Fruit fly (Drosophila melanogaster) whole organism, embryonic: ENCODE results near the gene Mks1.

Experiments used
- CG1024 ChIP-seq: fragments of 200-800 bp; sonication (Bioruptor generic); IDR thresholded peaks from 2 replicates; pipeline ENCODE4 v1.3.6; 2022; ENCODE audit warnings: missing biosample characterization, missing genetic modification characterization
- CG10979 ChIP-seq: fragments of 200-800 bp; sonication (Bioruptor generic); optimal IDR thresholded peaks from 2 replicates; lab custom pipeline; 2018; ENCODE audit warnings: missing biosample characterization, mild to moderate bottlenecking, missing genetic modification characterization, moderate library complexity
- CG15696 ChIP-seq: fragments of 200-800 bp; sonication (Bioruptor generic); optimal IDR thresholded peaks from 2 replicates; lab custom pipeline; 2019; ENCODE audit warnings: missing biosample characterization, mild to moderate bottlenecking, missing genetic modification characterization, moderate library complexity
- CG17385 ChIP-seq: fragments of 200-800 bp; sonication (Bioruptor generic); optimal IDR thresholded peaks from 3 replicates; lab custom pipeline; 2018; ENCODE audit warnings: missing biosample characterization, mild to moderate bottlenecking, missing genetic modification characterization
- CG18476 ChIP-seq: fragments of 200-800 bp; sonication (Bioruptor generic); optimal IDR thresholded peaks from 2 replicates; lab custom pipeline; 2016; ENCODE audit warnings: missing biosample characterization, mild to moderate bottlenecking, missing genetic modification characterization
- CG2129 ChIP-seq: fragments of 200-800 bp; sonication (Bioruptor generic); IDR thresholded peaks from 2 replicates; pipeline ENCODE4 v1.3.6; 2022; ENCODE audit warnings: missing biosample characterization, missing genetic modification characterization; ENCODE audit not compliant: partially characterized antibody
- CG30020 ChIP-seq: fragments of 200-800 bp; optimal IDR thresholded peaks from 2 replicates; lab custom pipeline; 2019; ENCODE audit warnings: missing biosample characterization, mild to moderate bottlenecking, missing genetic modification characterization, moderate library complexity
- CG3281 ChIP-seq: fragments of 200-800 bp; sonication (Bioruptor generic); optimal IDR thresholded peaks from 3 replicates; lab custom pipeline; 2017; ENCODE audit warnings: missing biosample characterization, mild to moderate bottlenecking, missing genetic modification characterization
- CG5245 ChIP-seq: fragments of 200-800 bp; sonication (Bioruptor generic); optimal IDR thresholded peaks from 3 replicates; lab custom pipeline; 2016; ENCODE audit warnings: missing biosample characterization, missing genetic modification characterization
- Chrac-16 ChIP-seq: fragments of 200-800 bp; sonication (Bioruptor generic); optimal IDR thresholded peaks from 3 replicates; lab custom pipeline; 2016; ENCODE audit warnings: missing biosample characterization, missing genetic modification characterization
- D19A ChIP-seq: fragments of 200-800 bp; optimal IDR thresholded peaks from 3 replicates; lab custom pipeline; 2019; ENCODE audit warnings: missing biosample characterization, mild to moderate bottlenecking, missing genetic modification characterization, moderate library complexity
- Dip3 ChIP-seq: fragments of 200-800 bp; sonication (Bioruptor generic); optimal IDR thresholded peaks from 3 replicates; lab custom pipeline; 2016; ENCODE audit warnings: missing biosample characterization, missing genetic modification characterization
- Doc2 ChIP-seq: fragments of 200-800 bp; sonication (Bioruptor generic); IDR thresholded peaks from 2 replicates; pipeline ENCODE4 v1.3.6; 2022; ENCODE audit warnings: missing biosample characterization, missing genetic modification characterization
- Doc3 ChIP-seq: fragments of 200-800 bp; sonication (Bioruptor generic); IDR thresholded peaks from 3 replicates; pipeline ENCODE4 v1.3.6; 2022; ENCODE audit warnings: missing biosample characterization, missing genetic modification characterization; ENCODE audit not compliant: partially characterized antibody
- E2f1 ChIP-seq: fragments of 200-800 bp; sonication (Bioruptor generic); IDR thresholded peaks from 2 replicates; pipeline ENCODE4 v1.3.6; 2022; ENCODE audit warnings: missing biosample characterization, missing genetic modification characterization
- Ets97D ChIP-seq: fragments of 200-800 bp; sonication (Bioruptor generic); optimal IDR thresholded peaks from 3 replicates; lab custom pipeline; 2016; ENCODE audit warnings: missing biosample characterization, missing genetic modification characterization
- Gug ChIP-seq: fragments of 200-800 bp; sonication (Bioruptor generic); IDR thresholded peaks from 4 replicates; pipeline ENCODE4 v1.3.6; 2022; ENCODE audit warnings: missing biosample characterization, missing genetic modification characterization
- HHEX ChIP-seq: fragments of 200-800 bp; sonication (Bioruptor generic); optimal IDR thresholded peaks from 3 replicates; lab custom pipeline; 2017; ENCODE audit warnings: missing biosample characterization, mild to moderate bottlenecking, missing genetic modification characterization, missing genetic modification reagents
- Hey ChIP-seq: fragments of 200-800 bp; sonication (Bioruptor generic); optimal IDR thresholded peaks from 3 replicates; lab custom pipeline; 2018; ENCODE audit warnings: missing biosample characterization, mild to moderate bottlenecking, missing genetic modification characterization
- Hr39 ChIP-seq: fragments of >200 bp; optimal IDR thresholded peaks from 2 replicates; lab custom pipeline; 2017
- MBD-R2 ChIP-seq: fragments of 200-800 bp; sonication (Bioruptor generic); IDR thresholded peaks from 2 replicates; pipeline ENCODE4 v1.3.6; 2022; ENCODE audit warnings: missing biosample characterization, missing genetic modification characterization
- Max ChIP-seq: fragments of 200-800 bp; sonication (Bioruptor generic); optimal IDR thresholded peaks from 2 replicates; lab custom pipeline; 2016; ENCODE audit warnings: missing biosample characterization, mild to moderate bottlenecking, missing genetic modification characterization
- NFAT ChIP-seq: fragments of 200-800 bp; sonication (Bioruptor generic); IDR thresholded peaks from 2 replicates; pipeline ENCODE4 v1.3.6; 2022; ENCODE audit warnings: missing biosample characterization, missing genetic modification characterization
- NK7.1 ChIP-seq: fragments of 200-800 bp; sonication (Bioruptor generic); optimal IDR thresholded peaks from 3 replicates; lab custom pipeline; 2016; ENCODE audit warnings: missing biosample characterization, missing genetic modification characterization
- Oaz ChIP-seq: fragments of 200-800 bp; sonication (Bioruptor generic); IDR thresholded peaks from 2 replicates; pipeline ENCODE4 v1.3.6; 2022; ENCODE audit warnings: missing biosample characterization, missing genetic modification characterization
- Stat92E ChIP-seq, 3 experiments: fragments of >200 bp in 2 of 3; fragments of 200-800 bp in 1 of 3; sonication (Bioruptor generic) in 1 of 3; optimal IDR thresholded peaks; 2 replicates each; lab custom pipeline; 2017 to 2019; ENCODE audit warnings: missing biosample characterization in 3 of 3, missing genetic modification characterization in 3 of 3, mild to moderate bottlenecking in 1 of 3, moderate library complexity in 1 of 3
- Usf ChIP-seq: fragments of 200-800 bp; sonication (Bioruptor generic); optimal IDR thresholded peaks from 2 replicates; lab custom pipeline; 2017; ENCODE audit warnings: missing genotype, missing biosample characterization, missing genetic modification characterization
- al ChIP-seq: fragments of 200-800 bp; sonication (Bioruptor generic); IDR thresholded peaks from 2 replicates; pipeline ENCODE4 v1.3.6; 2022; ENCODE audit warnings: missing biosample characterization, missing genetic modification characterization
- cas ChIP-seq: fragments of 200-800 bp; sonication (Bioruptor generic); IDR thresholded peaks from 2 replicates; pipeline ENCODE4 v1.3.6; 2022; ENCODE audit warnings: missing biosample characterization, missing genetic modification characterization
- chif ChIP-seq, 2 experiments: fragments of 200-800 bp; sonication (Bioruptor generic); optimal IDR thresholded peaks; 3 replicates each; lab custom pipeline; 2016; ENCODE audit warnings: missing biosample characterization in 2 of 2, missing genetic modification characterization in 2 of 2
- corto ChIP-seq: fragments of 200-800 bp; sonication (Bioruptor generic); optimal IDR thresholded peaks from 2 replicates; lab custom pipeline; 2016; ENCODE audit warnings: missing biosample characterization, mild to moderate bottlenecking, missing genetic modification characterization, moderate library complexity
- ems ChIP-seq: fragments of 200-800 bp; sonication (Bioruptor generic); optimal IDR thresholded peaks from 3 replicates; lab custom pipeline; 2016; ENCODE audit warnings: missing biosample characterization, missing genetic modification characterization
- ind ChIP-seq: fragments of 200-800 bp; sonication (Bioruptor generic); optimal IDR thresholded peaks from 3 replicates; lab custom pipeline; 2016; ENCODE audit warnings: missing biosample characterization, missing genetic modification characterization
- jigr1 ChIP-seq: fragments of 200-800 bp; sonication (Bioruptor generic); IDR thresholded peaks from 3 replicates; pipeline ENCODE4 v1.3.6; 2022; ENCODE audit warnings: missing biosample characterization, missing genetic modification characterization
- nau ChIP-seq: fragments of 200-800 bp; sonication (Bioruptor generic); optimal IDR thresholded peaks from 3 replicates; lab custom pipeline; 2017; ENCODE audit warnings: missing biosample characterization, mild to moderate bottlenecking, missing genetic modification characterization, missing genetic modification reagents
- nmo ChIP-seq: fragments of 200-800 bp; sonication (Bioruptor generic); optimal IDR thresholded peaks from 2 replicates; lab custom pipeline; 2018; ENCODE audit warnings: missing biosample characterization, mild to moderate bottlenecking, missing genetic modification characterization, moderate library complexity
- nom ChIP-seq: fragments of 200-800 bp; sonication (Bioruptor generic); optimal IDR thresholded peaks from 2 replicates; lab custom pipeline; 2017; ENCODE audit warnings: missing biosample characterization, missing genetic modification characterization, mild to moderate bottlenecking, moderate library complexity, missing genetic modification reagents
- prd ChIP-seq, 3 experiments: fragments of >200 bp in 2 of 3; fragments of 200-800 bp in 1 of 3; sonication (Bioruptor generic) in 1 of 3; optimal IDR thresholded peaks in 2 of 3; IDR thresholded peaks in 1 of 3; 2 replicates in 2 of 3; 3 replicates in 1 of 3; pipeline versions ENCODE4 v1.3.6 to Lab custom; 2017 to 2022; ENCODE audit warnings: missing biosample characterization in 1 of 3, missing genetic modification characterization in 1 of 3
- repo ChIP-seq: fragments of 200-800 bp; sonication (Bioruptor generic); optimal IDR thresholded peaks from 2 replicates; lab custom pipeline; 2016; ENCODE audit warnings: missing biosample characterization, missing genetic modification characterization
- sc ChIP-seq, 3 experiments: fragments of >200 bp in 2 of 3; fragments of 200-800 bp in 1 of 3; sonication (Bioruptor generic) in 1 of 3; optimal IDR thresholded peaks; 2 replicates in 2 of 3; 3 replicates in 1 of 3; lab custom pipeline; 2017; ENCODE audit warnings: mild to moderate bottlenecking in 1 of 3, missing biosample characterization in 1 of 3, missing genetic modification characterization in 1 of 3, missing genetic modification reagents in 1 of 3
- schlank ChIP-seq: fragments of 200-800 bp; sonication (Bioruptor generic); optimal IDR thresholded peaks from 2 replicates; lab custom pipeline; 2018; ENCODE audit warnings: missing biosample characterization, mild to moderate bottlenecking, missing genetic modification characterization
- scrt ChIP-seq: fragments of 200-800 bp; sonication (Bioruptor generic); optimal IDR thresholded peaks from 2 replicates; lab custom pipeline; 2018; ENCODE audit warnings: missing biosample characterization, mild to moderate bottlenecking, missing genetic modification characterization, moderate library complexity
- sim ChIP-seq: fragments of 200-800 bp; sonication (Bioruptor generic); IDR thresholded peaks from 2 replicates; pipeline ENCODE4 v1.3.6; 2022; ENCODE audit warnings: missing biosample characterization, missing genetic modification characterization
- sisA ChIP-seq: fragments of 200-800 bp; sonication (Bioruptor generic); IDR thresholded peaks from 2 replicates; pipeline ENCODE4 v1.3.6; 2022; ENCODE audit warnings: missing biosample characterization, missing genetic modification characterization
- slbo ChIP-seq: fragments of 200-800 bp; sonication (Bioruptor generic); IDR thresholded peaks from 2 replicates; pipeline ENCODE4 v1.3.6; 2022; ENCODE audit warnings: missing biosample characterization, missing genetic modification characterization
- stc ChIP-seq: fragments of 200-800 bp; sonication (Bioruptor generic); IDR thresholded peaks from 2 replicates; pipeline ENCODE4 v1.3.6; 2022; ENCODE audit warnings: missing biosample characterization, missing genetic modification characterization
- stwl ChIP-seq: fragments of 200-800 bp; sonication (Bioruptor generic); optimal IDR thresholded peaks from 3 replicates; lab custom pipeline; 2018; ENCODE audit warnings: missing biosample characterization, mild to moderate bottlenecking, missing genetic modification characterization, moderate library complexity
- tap ChIP-seq: fragments of 200-800 bp; optimal IDR thresholded peaks from 3 replicates; lab custom pipeline; 2019; ENCODE audit warnings: missing biosample characterization, mild to moderate bottlenecking, missing genetic modification characterization, moderate library complexity
- trem ChIP-seq: fragments of 200-800 bp; optimal IDR thresholded peaks from 3 replicates; lab custom pipeline; 2019; ENCODE audit warnings: missing biosample characterization, mild to moderate bottlenecking, missing genetic modification characterization, moderate library complexity
- unpg ChIP-seq: fragments of 200-800 bp; sonication (Bioruptor generic); optimal IDR thresholded peaks from 3 replicates; lab custom pipeline; 2018; ENCODE audit warnings: missing biosample characterization, mild to moderate bottlenecking, missing genetic modification characterization, moderate library complexity

The Mks1 gene

DNA sequence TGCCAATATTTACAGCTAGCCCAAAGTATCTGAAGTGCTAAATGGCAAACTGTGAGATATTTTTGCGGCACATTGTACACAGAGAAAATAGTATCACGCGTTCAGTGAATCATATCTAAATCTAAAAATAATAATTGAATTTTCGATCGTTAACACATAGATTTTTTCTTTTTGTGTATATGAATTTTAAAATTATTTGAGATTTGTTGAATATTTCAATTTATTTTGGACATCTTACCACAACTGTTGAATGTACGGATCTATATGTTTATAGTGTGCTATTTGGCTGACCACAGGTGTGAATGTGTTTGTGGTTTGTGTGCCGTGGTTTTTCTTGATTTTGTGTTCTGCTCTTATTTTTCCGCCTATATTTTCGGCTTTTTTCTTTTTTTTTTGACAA lies 26.6 kb downstream of the Mks1 start (continued):
- TF ChIP-seq nom = no peak
- peak; percentile 37 for TF ChIP-seq ems
- peak; percentile 82 for TF ChIP-seq slbo (GFP tag; lab: Robert Waterston, UW)
- TF ChIP-seq repo = no peak
- peak; percentile 15 for TF ChIP-seq CG5245
- TF ChIP-seq Doc2 = no peak
- TF ChIP-seq Hr39 (lab: Kevin White, UChicago) = no peak
- no peak for TF ChIP-seq sc (optimal IDR thresholded peaks at IDR 0.05; lab: Kevin White, UChicago)
- TF ChIP-seq sc (GFP tag; optimal IDR thresholded peaks at IDR 0.05; lab: Kevin White, UChicago) = no peak
- TF ChIP-seq CG1024 (GFP tag; lab: Robert Waterston, UW) = no peak
- no peak for TF ChIP-seq NK7.1
- TF ChIP-seq prd (optimal IDR thresholded peaks at IDR 0.05; lab: Kevin White, UChicago) = no peak
- TF ChIP-seq prd (GFP tag; IDR thresholded peaks at IDR 0.05; lab: Robert Waterston, UW) = peak; percentile 60; the same call in 2 of the 3 replicates
- TF ChIP-seq CG2129 (GFP tag; lab: Robert Waterston, UW) = no peak
- TF ChIP-seq Usf = peak; percentile 15
- TF ChIP-seq Chrac-16 (GFP tag; lab: Kevin White, UChicago) = peak; percentile 27
- TF ChIP-seq jigr1 (GFP tag; lab: Robert Waterston, UW) = no peak
- 0 out of 2 replicates have a peak, but pooled peaks have one; percentile 18 for TF ChIP-seq MBD-R2 (GFP tag; lab: Robert Waterston, UW)
- TF ChIP-seq Dip3 (GFP tag; lab: Kevin White, UChicago) = peak; percentile 48
- peak in 1 of 2 experiments; percentile 42 for TF ChIP-seq chif (GFP tag; optimal IDR thresholded peaks at IDR 0.05; lab: Kevin White, UChicago)
- TF ChIP-seq stc (GFP tag; lab: Robert Waterston, UW) = peak; percentile 46; the same call in 1 of the 2 replicates
- TF ChIP-seq CG3281 = peak; percentile 67
- TF ChIP-seq Ets97D = no peak
- TF ChIP-seq Max = peak; percentile 43
- TF ChIP-seq schlank (tag; lab: Kevin White, UChicago) = peak; percentile 4
- no peak for TF ChIP-seq cas (GFP tag; lab: Robert Waterston, UW)
- TF ChIP-seq trem (tag; lab: Kevin White, UChicago) = no peak
- TF ChIP-seq corto (GFP tag; lab: Kevin White, UChicago) = no peak
- peak; percentile 60 for TF ChIP-seq ind (GFP tag; lab: Kevin White, UChicago)
- TF ChIP-seq al (GFP tag; lab: Robert Waterston, UW) = peak; percentile 60
- no peak for TF ChIP-seq CG15696 (tag; lab: Kevin White, UChicago)
- TF ChIP-seq nau (GFP tag; lab: Kevin White, UChicago) = peak; percentile 23
- no peak for TF ChIP-seq CG30020 (tag; lab: Kevin White, UChicago)
- peak; percentile 51 for TF ChIP-seq unpg
- TF ChIP-seq Doc3 (GFP tag; lab: Robert Waterston, UW) = no peak
- TF ChIP-seq Stat92E (GFP tag; optimal IDR thresholded peaks at IDR 0.05; lab: Kevin White, UChicago) = no peak
- TF ChIP-seq Gug (GFP tag; lab: Robert Waterston, UW) = peak; percentile 24; the same call in 1 of the 4 replicates
- no peak for TF ChIP-seq sim
- TF ChIP-seq scrt (GFP tag; lab: Kevin White, UChicago) = peak; percentile 31
- 0 out of 2 replicates have a peak, but pooled peaks have one; percentile 8 for TF ChIP-seq E2f1 (GFP tag; lab: Robert Waterston, UW)
- peak; percentile 10 for TF ChIP-seq D19A (tag; lab: Kevin White, UChicago)
- 0 out of 2 replicates have a peak, but pooled peaks have one; percentile 13 for TF ChIP-seq Oaz (GFP tag; lab: Robert Waterston, UW)
- peak; percentile 68 for TF ChIP-seq HHEX (GFP tag; lab: Kevin White, UChicago)
- peak; percentile 61; the same call in 1 of the 2 replicates for TF ChIP-seq sisA (GFP tag; lab: Robert Waterston, UW)
- peak; percentile 59; the same call in 1 of the 2 replicates for TF ChIP-seq NFAT (GFP tag; lab: Robert Waterston, UW)
- peak; percentile 15 for TF ChIP-seq nmo (GFP tag; lab: Kevin White, UChicago)
- TF ChIP-seq CG17385 = peak; percentile 54
- peak; percentile 67 for TF ChIP-seq CG18476 (GFP tag; lab: Kevin White, UChicago)
- no peak for TF ChIP-seq stwl (tag; lab: Kevin White, UChicago)
- TF ChIP-seq Hey (tag; lab: Kevin White, UChicago) = no peak
- TF ChIP-seq tap (tag; lab: Kevin White, UChicago) = peak; percentile 2
- peak; percentile 51 for TF ChIP-seq CG10979 (tag; lab: Kevin White, UChicago)
